Fruit fly (Drosophila melanogaster) whole organism, embryonic: ENCODE data around the gene Dus1.

Experiments
- Ada2b ChIP-seq: fragments of 200-800 bp; sonication (Bioruptor generic); IDR thresholded peaks from 2 replicates; pipeline ENCODE4 v1.3.6; 2022; ENCODE audit warnings: missing biosample characterization, missing genetic modification characterization
- CG10959 ChIP-seq: fragments of 200-800 bp; sonication (Bioruptor generic); IDR thresholded peaks from 2 replicates; pipeline ENCODE4 v1.3.6; 2022; ENCODE audit warnings: missing biosample characterization, missing genetic modification characterization
- CG11456 ChIP-seq: fragments of 200-800 bp; sonication (Bioruptor generic); IDR thresholded peaks from 3 replicates; pipeline ENCODE4 v1.3.6; 2022; ENCODE audit warnings: missing biosample characterization, missing genetic modification characterization
- CG13287 ChIP-seq: fragments of 200-800 bp; sonication (Bioruptor generic); IDR thresholded peaks from 2 replicates; pipeline ENCODE4 v1.3.6; 2022; ENCODE audit warnings: missing biosample characterization, missing genetic modification characterization; ENCODE audit not compliant: partially characterized antibody
- CG14710 ChIP-seq: fragments of 200-800 bp; sonication (Bioruptor generic); optimal IDR thresholded peaks from 3 replicates; lab custom pipeline; 2019; ENCODE audit warnings: missing biosample characterization, mild to moderate bottlenecking, missing genetic modification characterization, moderate library complexity
- CG1647 ChIP-seq: fragments of 200-800 bp; sonication (Bioruptor generic); optimal IDR thresholded peaks from 3 replicates; lab custom pipeline; 2016; ENCODE audit warnings: missing biosample characterization, missing genetic modification characterization
- CG18262 ChIP-seq: fragments of 200-800 bp; optimal IDR thresholded peaks from 3 replicates; lab custom pipeline; 2019; ENCODE audit warnings: missing biosample characterization, mild to moderate bottlenecking, missing genetic modification characterization, moderate library complexity
- CG18599 ChIP-seq: fragments of 200-800 bp; sonication (Bioruptor generic); optimal IDR thresholded peaks from 3 replicates; lab custom pipeline; 2017; ENCODE audit warnings: missing biosample characterization, missing genetic modification characterization, mild to moderate bottlenecking, moderate library complexity, missing genetic modification reagents
- CG18619 ChIP-seq: fragments of 200-800 bp; sonication (Bioruptor generic); optimal IDR thresholded peaks from 3 replicates; lab custom pipeline; 2017; ENCODE audit warnings: missing biosample characterization, mild to moderate bottlenecking, missing genetic modification characterization
- CG2129 ChIP-seq: fragments of 200-800 bp; sonication (Bioruptor generic); IDR thresholded peaks from 2 replicates; pipeline ENCODE4 v1.3.6; 2022; ENCODE audit warnings: missing biosample characterization, missing genetic modification characterization; ENCODE audit not compliant: partially characterized antibody
- CG2889 ChIP-seq: fragments of 200-800 bp; sonication (Bioruptor generic); IDR thresholded peaks from 3 replicates; pipeline ENCODE4 v1.3.6; 2022; ENCODE audit warnings: missing biosample characterization, missing genetic modification characterization
- CG32767 ChIP-seq: fragments of 200-800 bp; sonication (Bioruptor generic); IDR thresholded peaks from 2 replicates; pipeline ENCODE4 v1.3.6; 2022; ENCODE audit warnings: missing biosample characterization, missing genetic modification characterization
- CG33213 ChIP-seq: fragments of 200-800 bp; sonication (Bioruptor generic); optimal IDR thresholded peaks from 3 replicates; lab custom pipeline; 2016; ENCODE audit warnings: missing biosample characterization, missing genetic modification characterization
- CG3847 ChIP-seq: fragments of 200-800 bp; sonication (Bioruptor generic); IDR thresholded peaks from 2 replicates; pipeline ENCODE4 v1.3.6; 2022; ENCODE audit warnings: missing biosample characterization, missing genetic modification characterization
- CG5180 ChIP-seq: fragments of 200-800 bp; sonication (Bioruptor generic); optimal IDR thresholded peaks from 3 replicates; lab custom pipeline; 2017; ENCODE audit warnings: missing biosample characterization, missing genetic modification characterization, mild to moderate bottlenecking, moderate library complexity, missing genetic modification reagents
- CG7271 ChIP-seq: fragments of 200-800 bp; sonication (Bioruptor generic); optimal IDR thresholded peaks from 2 replicates; lab custom pipeline; 2018; ENCODE audit warnings: missing biosample characterization, mild to moderate bottlenecking, missing genetic modification characterization, moderate library complexity
- CG8924 ChIP-seq: fragments of 200-800 bp; optimal IDR thresholded peaks from 3 replicates; lab custom pipeline; 2019; ENCODE audit warnings: missing biosample characterization, mild to moderate bottlenecking, missing genetic modification characterization, moderate library complexity
- CrebB ChIP-seq: fragments of 200-800 bp; sonication (Bioruptor generic); optimal IDR thresholded peaks from 3 replicates; lab custom pipeline; 2018; ENCODE audit warnings: missing biosample characterization, mild to moderate bottlenecking, missing genetic modification characterization
- Dip2 ChIP-seq: fragments of 200-800 bp; sonication (Bioruptor generic); IDR thresholded peaks from 2 replicates; pipeline ENCODE4 v1.3.6; 2022; ENCODE audit warnings: missing biosample characterization, missing genetic modification characterization
- Eip74EF ChIP-seq, 2 experiments: fragments of 200-800 bp in 1 of 2; fragments of >200 bp in 1 of 2; sonication (Bioruptor generic) in 1 of 2; optimal IDR thresholded peaks; 2 replicates each; lab custom pipeline; 2017 to 2019; ENCODE audit warnings: missing biosample characterization in 2 of 2, missing genetic modification characterization in 2 of 2, mild to moderate bottlenecking in 1 of 2, moderate library complexity in 1 of 2
- PHDP ChIP-seq: fragments of 200-800 bp; sonication (Bioruptor generic); optimal IDR thresholded peaks from 3 replicates; lab custom pipeline; 2018; ENCODE audit warnings: missing biosample characterization, mild to moderate bottlenecking, missing genetic modification characterization, moderate library complexity
- Stat92E ChIP-seq, 3 experiments: fragments of >200 bp in 2 of 3; fragments of 200-800 bp in 1 of 3; sonication (Bioruptor generic) in 1 of 3; optimal IDR thresholded peaks; 2 replicates each; lab custom pipeline; 2017 to 2019; ENCODE audit warnings: missing biosample characterization in 3 of 3, missing genetic modification characterization in 3 of 3, mild to moderate bottlenecking in 1 of 3, moderate library complexity in 1 of 3
- Vsx1 ChIP-seq: fragments of 200-800 bp; sonication (Bioruptor generic); optimal IDR thresholded peaks from 2 replicates; lab custom pipeline; 2017; ENCODE audit warnings: missing biosample characterization, mild to moderate bottlenecking, missing genetic modification characterization, missing genetic modification reagents
- Xbp1 ChIP-seq: fragments of 200-800 bp; sonication (Bioruptor generic); optimal IDR thresholded peaks from 3 replicates; lab custom pipeline; 2016; ENCODE audit warnings: missing biosample characterization, mild to moderate bottlenecking, missing genetic modification characterization
- aop ChIP-seq: fragments of 200-800 bp; sonication (Bioruptor generic); IDR thresholded peaks from 2 replicates; pipeline ENCODE4 v1.3.6; 2022; ENCODE audit warnings: missing biosample characterization, missing genetic modification characterization
- bbx ChIP-seq: fragments of 200-800 bp; sonication (Bioruptor generic); IDR thresholded peaks from 2 replicates; pipeline ENCODE4 v1.3.6; 2022; ENCODE audit warnings: missing biosample characterization, missing genetic modification characterization; ENCODE audit not compliant: partially characterized antibody
- br ChIP-seq: fragments of >200 bp; optimal IDR thresholded peaks from 2 replicates; lab custom pipeline; 2017
- cad ChIP-seq: fragments of >200 bp; optimal IDR thresholded peaks from 2 replicates; lab custom pipeline; 2017; ENCODE audit warnings: missing biosample characterization, missing genetic modification characterization
- chinmo ChIP-seq: fragments of 200-800 bp; sonication (Bioruptor generic); IDR thresholded peaks from 4 replicates; pipeline ENCODE4 v1.3.6; 2022; ENCODE audit warnings: missing biosample characterization, missing genetic modification characterization; ENCODE audit not compliant: partially characterized antibody
- chn ChIP-seq: fragments of 200-800 bp; sonication (Bioruptor generic); optimal IDR thresholded peaks from 2 replicates; lab custom pipeline; 2016; ENCODE audit warnings: missing biosample characterization, missing genetic modification characterization
- dimm ChIP-seq: fragments of 200-800 bp; sonication (Bioruptor generic); IDR thresholded peaks from 2 replicates; pipeline ENCODE4 v1.3.6; 2022; ENCODE audit warnings: missing biosample characterization, missing genetic modification characterization
- dmrt99B ChIP-seq: fragments of 200-800 bp; sonication (Bioruptor generic); optimal IDR thresholded peaks from 2 replicates; lab custom pipeline; 2018; ENCODE audit warnings: missing biosample characterization, mild to moderate bottlenecking, missing genetic modification characterization, moderate library complexity
- eve ChIP-seq, 2 experiments: fragments of >200 bp; optimal IDR thresholded peaks; 2 replicates each; lab custom pipeline; 2017; ENCODE audit warnings: missing biosample characterization in 2 of 2, missing genetic modification characterization in 2 of 2
- exex ChIP-seq: fragments of 200-800 bp; sonication (Bioruptor generic); optimal IDR thresholded peaks from 4 replicates; lab custom pipeline; 2018; ENCODE audit warnings: missing biosample characterization, mild to moderate bottlenecking, missing genetic modification characterization, moderate library complexity
- gcm2 ChIP-seq: fragments of 200-800 bp; sonication (Bioruptor generic); optimal IDR thresholded peaks from 2 replicates; lab custom pipeline; 2016; ENCODE audit warnings: missing biosample characterization, missing genetic modification characterization
- h ChIP-seq: fragments of >200 bp; optimal IDR thresholded peaks from 2 replicates; lab custom pipeline; 2017
- onecut ChIP-seq: fragments of 200-800 bp; sonication (Bioruptor generic); IDR thresholded peaks from 2 replicates; pipeline ENCODE4 v1.3.6; 2022; ENCODE audit warnings: missing biosample characterization, missing genetic modification characterization
- pfk ChIP-seq: fragments of 200-800 bp; sonication (Bioruptor generic); optimal IDR thresholded peaks from 2 replicates; lab custom pipeline; 2018; ENCODE audit warnings: missing biosample characterization, mild to moderate bottlenecking, missing genetic modification characterization, moderate library complexity
- pros ChIP-seq: fragments of 200-800 bp; sonication (Bioruptor generic); optimal IDR thresholded peaks from 3 replicates; lab custom pipeline; 2019; ENCODE audit warnings: missing biosample characterization, mild to moderate bottlenecking, missing genetic modification characterization, moderate library complexity
- repo ChIP-seq: fragments of 200-800 bp; sonication (Bioruptor generic); optimal IDR thresholded peaks from 2 replicates; lab custom pipeline; 2016; ENCODE audit warnings: missing biosample characterization, missing genetic modification characterization
- rib ChIP-seq: fragments of 200-800 bp; sonication (Bioruptor generic); IDR thresholded peaks from 2 replicates; pipeline ENCODE4 v1.3.6; 2022; ENCODE audit warnings: missing biosample characterization, missing genetic modification characterization
- sd ChIP-seq: fragments of 200-800 bp; sonication (Bioruptor generic); optimal IDR thresholded peaks from 3 replicates; lab custom pipeline; 2018; ENCODE audit warnings: missing biosample characterization, mild to moderate bottlenecking, missing genetic modification characterization, moderate library complexity
- slou ChIP-seq: fragments of 200-800 bp; sonication (Bioruptor generic); optimal IDR thresholded peaks from 3 replicates; lab custom pipeline; 2016; ENCODE audit warnings: missing biosample characterization, missing genetic modification characterization
- slp2 ChIP-seq: fragments of 200-800 bp; sonication (Bioruptor generic); optimal IDR thresholded peaks from 2 replicates; lab custom pipeline; 2016; ENCODE audit warnings: missing biosample characterization, missing genetic modification characterization
- sna ChIP-seq: fragments of 200-800 bp; sonication (Bioruptor generic); IDR thresholded peaks from 2 replicates; pipeline ENCODE4 v1.3.6; 2022; ENCODE audit warnings: missing biosample characterization, missing genetic modification characterization; ENCODE audit not compliant: partially characterized antibody
- tin ChIP-seq: fragments of 200-800 bp; sonication (Bioruptor generic); optimal IDR thresholded peaks from 3 replicates; lab custom pipeline; 2016; ENCODE audit warnings: missing biosample characterization, missing genetic modification characterization
- tio ChIP-seq: fragments of 200-800 bp; sonication (Bioruptor generic); optimal IDR thresholded peaks from 2 replicates; lab custom pipeline; 2017; ENCODE audit warnings: missing biosample characterization, missing genetic modification characterization, inconsistent platforms
- tna ChIP-seq: fragments of 200-800 bp; sonication (Bioruptor generic); IDR thresholded peaks from 2 replicates; pipeline ENCODE4 v1.3.6; 2022; ENCODE audit warnings: missing biosample characterization, missing genetic modification characterization; ENCODE audit not compliant: partially characterized antibody
- wor ChIP-seq: fragments of 200-800 bp; sonication (Bioruptor generic); IDR thresholded peaks from 2 replicates; pipeline ENCODE4 v1.3.6; 2022; ENCODE audit warnings: missing biosample characterization, missing genetic modification characterization

Gene Dus1

DNA sequence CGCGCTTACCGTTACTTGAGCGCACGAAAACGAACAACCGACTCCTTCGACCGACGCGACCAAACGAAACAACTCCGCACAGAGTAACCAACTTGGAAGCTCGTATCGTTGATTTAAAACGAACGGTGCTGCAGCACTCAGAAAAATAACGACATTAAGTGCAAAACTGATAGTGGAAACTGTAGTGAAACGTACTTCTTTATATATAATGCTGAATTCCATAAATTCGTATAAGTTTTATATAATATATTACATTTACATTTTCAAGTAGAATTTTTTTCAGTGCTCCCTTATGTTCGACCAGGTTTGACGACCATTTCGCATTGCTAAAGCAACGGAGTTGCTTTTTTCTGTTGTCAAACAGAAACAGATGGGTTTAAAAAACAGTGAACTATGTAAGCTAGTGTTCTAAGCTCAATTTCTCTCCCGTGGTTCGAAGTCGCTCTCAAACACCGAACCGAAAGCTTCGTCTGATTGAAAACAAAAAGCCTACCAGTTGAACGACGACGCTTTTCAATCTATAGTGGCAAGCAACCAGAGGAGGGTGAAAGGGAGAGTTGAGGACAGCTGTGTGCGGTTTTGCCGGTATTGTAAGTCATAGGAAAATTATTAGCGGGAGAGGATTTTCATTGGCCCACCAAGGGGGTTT is 4.0 kb downstream of the Dus1 start, which contains the start of gene CG17075:
TSS of gene CG17075 (minus strand) at position 65 of the 649 bp plus-strand sequence.
- TF ChIP-seq PHDP (tag; lab: Kevin White, UChicago) (peak; percentile 96), chinmo (no peak), slou (GFP tag; lab: Kevin White, UChicago) (peak; percentile 95), Stat92E (GFP tag; optimal IDR thresholded peaks at IDR 0.05; lab: Kevin White, UChicago) (peak in 1 of 3 experiments; percentile 16), Dip2 (no peak; the same call in 1 of the 2 replicates), h (no peak), CG13287 (GFP tag; lab: Robert Waterston, UW) (peak; percentile 20; the same call in 1 of the 2 replicates), chn (GFP tag; lab: Kevin White, UChicago) (peak; percentile 83), pros (GFP tag; lab: Kevin White, UChicago) (no peak), eve (GFP tag; optimal IDR thresholded peaks at IDR 0.05; lab: Kevin White, UChicago) (no peak), Eip74EF (GFP tag; optimal IDR thresholded peaks at IDR 0.05; lab: Kevin White, UChicago) (peak in 1 of 2 experiments; percentile 93), CG2889 (peak; percentile 95), Vsx1 (peak; percentile 84), sna (GFP tag; lab: Robert Waterston, UW) (no peak), sd (tag; lab: Kevin White, UChicago) (peak; percentile 84), CG8924 (tag; lab: Kevin White, UChicago) (peak; percentile 96), Xbp1 (GFP tag; lab: Kevin White, UChicago) (peak; percentile 96), gcm2 (GFP tag; lab: Kevin White, UChicago) (peak; percentile 74), cad (GFP tag; lab: Kevin White, UChicago) (no peak), tio (GFP tag; lab: Kevin White, UChicago) (peak; percentile 89), tna (GFP tag; lab: Robert Waterston, UW) (no peak), CG33213 (GFP tag; lab: Kevin White, UChicago) (peak; percentile 12), CG5180 (peak; percentile 99), CG18619 (GFP tag; lab: Kevin White, UChicago) (peak; percentile 94), CG10959 (GFP tag; lab: Robert Waterston, UW) (peak; percentile 77), pfk (GFP tag; lab: Kevin White, UChicago) (no peak), CG11456 (GFP tag; lab: Robert Waterston, UW) (peak; percentile 97), CG7271 (peak; percentile 42), repo (GFP tag; lab: Kevin White, UChicago) (peak; percentile 55), CG1647 (GFP tag; lab: Kevin White, UChicago) (peak; percentile 72), tin (GFP tag; lab: Kevin White, UChicago) (peak; percentile 94), onecut (GFP tag; lab: Robert Waterston, UW) (peak; percentile 86), bbx (GFP tag; lab: Robert Waterston, UW) (no peak), dmrt99B (tag; lab: Kevin White, UChicago) (peak; percentile 98), exex (tag; lab: Kevin White, UChicago) (peak; percentile 79), br (no peak), wor (peak; percentile 90), CG14710 (tag; lab: Kevin White, UChicago) (peak; percentile 79), CG18599 (GFP tag; lab: Kevin White, UChicago) (peak; percentile 99), dimm (peak; percentile 92), rib (GFP tag; lab: Robert Waterston, UW) (peak; percentile 95), CrebB (tag; lab: Kevin White, UChicago) (peak; percentile 90), slp2 (GFP tag; lab: Kevin White, UChicago) (peak; percentile 56), CG32767 (GFP tag; lab: Robert Waterston, UW) (peak; percentile 91), CG2129 (GFP tag; lab: Robert Waterston, UW) (no peak), Ada2b (peak; percentile 97), CG3847 (GFP tag; lab: Robert Waterston, UW) (peak; percentile 96), CG18262 (tag; lab: Kevin White, UChicago) (peak; percentile 89), aop (GFP tag; lab: Robert Waterston, UW) (peak; percentile 83; the same call in 1 of the 2 replicates)
